Worm (Caenorhabditis elegans): ENCODE measurements around the gene glt-3.

DNA sequence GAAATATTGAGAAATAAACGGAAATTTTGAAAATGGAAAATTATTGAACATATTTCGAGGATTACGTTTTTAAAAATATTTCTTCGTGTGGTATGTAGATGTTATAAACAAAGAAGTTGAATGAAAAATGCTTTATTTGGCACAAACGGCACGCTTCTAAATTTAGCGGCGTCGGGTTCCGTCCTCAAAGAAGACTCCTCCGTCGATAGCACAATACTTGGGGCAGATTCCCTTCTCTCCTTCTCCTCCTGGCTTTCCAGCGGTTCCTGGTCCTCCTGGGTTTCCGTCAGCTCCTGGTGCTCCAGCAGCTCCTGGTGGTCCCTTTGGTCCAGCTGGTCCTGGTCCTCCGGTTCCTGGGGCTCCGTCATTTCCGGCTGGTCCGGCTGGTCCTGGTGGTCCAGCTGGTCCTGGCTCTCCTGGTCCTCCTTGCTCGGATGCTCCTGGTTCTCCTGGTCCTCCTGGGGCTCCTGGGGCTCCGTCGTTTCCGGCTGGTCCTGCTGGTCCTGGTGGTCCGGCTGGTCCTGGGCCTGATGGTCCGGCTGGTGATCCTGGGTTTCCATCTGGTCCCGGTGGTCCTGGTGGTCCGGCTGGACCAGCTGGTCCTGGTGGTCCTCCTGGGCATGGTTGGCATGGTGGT lies 45.6 kb upstream of the glt-3 start, which contains the start of gene W01B6.8:
- TF ChIP-seq alr-1 (tag; optimal IDR thresholded peaks at IDR 0.05), result no peak
- TF ChIP-seq nhr-77 (tag; optimal IDR thresholded peaks at IDR 0.05), result no peak
- TF ChIP-seq egl-27 (tag; optimal IDR thresholded peaks at IDR 0.05), result no peak
- TF ChIP-seq zag-1 (tag; optimal IDR thresholded peaks at IDR 0.05), result no peak
- no peak for TF ChIP-seq nhr-10 (tag; optimal IDR thresholded peaks at IDR 0.05)
